Fruit fly (Drosophila melanogaster): ENCODE data around the gene CG14238.

Gene CG14238

DNA sequence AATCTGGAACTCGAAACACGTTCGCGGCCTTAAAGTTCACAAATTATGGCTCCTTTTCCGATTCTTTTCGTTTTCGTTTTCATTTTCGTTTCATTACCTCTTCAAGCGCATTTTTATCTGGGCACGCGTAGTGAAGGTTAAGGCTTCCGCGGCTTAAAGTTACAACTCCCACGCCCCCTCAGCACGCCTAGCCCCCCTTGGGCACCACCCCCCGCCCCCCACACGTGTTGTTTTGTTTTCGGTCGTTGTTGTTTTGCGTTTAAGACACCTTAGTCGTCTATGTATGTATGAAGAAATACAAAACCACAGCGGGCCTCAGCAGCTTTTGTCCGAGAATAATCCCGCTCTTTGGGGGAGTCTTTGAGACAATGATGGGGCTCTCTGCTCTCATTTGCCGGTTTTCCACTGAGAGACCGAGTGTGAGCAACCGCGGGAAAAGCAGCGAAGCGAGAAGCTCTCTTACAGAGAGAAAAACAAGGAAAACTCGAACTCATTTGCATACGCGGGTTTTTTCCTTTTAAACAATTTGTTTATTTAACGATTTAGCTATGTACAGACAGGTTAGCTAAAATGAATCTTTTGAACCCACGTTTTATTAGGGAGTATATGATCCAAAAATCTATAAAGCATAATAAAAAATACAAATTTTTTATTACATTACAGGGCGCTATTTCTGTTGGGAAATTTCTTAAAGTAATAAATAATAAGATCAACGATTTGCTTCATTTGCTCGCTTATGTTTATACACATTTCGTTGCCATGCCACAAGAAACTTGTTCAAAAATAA, 4.3 kb downstream of the CG14238 start:
- TF ChIP-seq Pif1A (GFP tag; optimal IDR thresholded peaks at IDR 0.05) (peak; percentile 40), Pif1B (GFP tag; optimal IDR thresholded peaks at IDR 0.05) (peak; percentile 32), CG12605 (GFP tag; IDR thresholded peaks at IDR 0.05) (peak; percentile 44), CG17806 (tag; optimal IDR thresholded peaks at IDR 0.05) (peak; percentile 44), CG32121 (GFP tag; IDR thresholded peaks at IDR 0.05) (peak; percentile 72; the same call in 1 of the 2 replicates), CG8159 (tag; optimal IDR thresholded peaks at IDR 0.05) (peak; percentile 44), CG9948 (tag; optimal IDR thresholded peaks at IDR 0.05) (peak; percentile 52), CG10348 (GFP tag; IDR thresholded peaks at IDR 0.05) (no peak), EcR (GFP tag; optimal IDR thresholded peaks at IDR 0.05) (peak; percentile 21), D1 (tag; optimal IDR thresholded peaks at IDR 0.05) (peak; percentile 9), CG34367 (tag; optimal IDR thresholded peaks at IDR 0.05) (no peak), CG15710 (tag; optimal IDR thresholded peaks at IDR 0.05) (peak; percentile 15), gl (tag; optimal IDR thresholded peaks at IDR 0.05) (peak; percentile 25), CG8301 (tag; optimal IDR thresholded peaks at IDR 0.05) (peak; percentile 63), fd96Ca (GFP tag; IDR thresholded peaks at IDR 0.05) (peak; percentile 39; the same call in 1 of the 3 replicates), CG14655 (GFP tag; optimal IDR thresholded peaks at IDR 0.05) (peak; percentile 74), Snoo (tag; optimal IDR thresholded peaks at IDR 0.05) (no peak), Ets98B (GFP tag; IDR thresholded peaks at IDR 0.05) (peak; percentile 74), CG13204 (GFP tag; optimal IDR thresholded peaks at IDR 0.05) (peak; percentile 4), rn (GFP tag; IDR thresholded peaks at IDR 0.05) (no peak), CG4496 (GFP tag; IDR thresholded peaks at IDR 0.05) (peak; percentile 74)

dm6 chr3R:26463146-26463545, 5.1 kb downstream of the CG14238 start:
- TF ChIP-seq CG8301 (tag; optimal IDR thresholded peaks at IDR 0.05) (no peak), CG14655 (GFP tag; optimal IDR thresholded peaks at IDR 0.05) (no peak), D1 (tag; optimal IDR thresholded peaks at IDR 0.05) (no peak), fd96Ca (GFP tag; IDR thresholded peaks at IDR 0.05) (no peak), CG12605 (GFP tag; IDR thresholded peaks at IDR 0.05) (no peak), CG10348 (GFP tag; IDR thresholded peaks at IDR 0.05) (no peak), CG8159 (tag; optimal IDR thresholded peaks at IDR 0.05) (no peak)

DNA sequence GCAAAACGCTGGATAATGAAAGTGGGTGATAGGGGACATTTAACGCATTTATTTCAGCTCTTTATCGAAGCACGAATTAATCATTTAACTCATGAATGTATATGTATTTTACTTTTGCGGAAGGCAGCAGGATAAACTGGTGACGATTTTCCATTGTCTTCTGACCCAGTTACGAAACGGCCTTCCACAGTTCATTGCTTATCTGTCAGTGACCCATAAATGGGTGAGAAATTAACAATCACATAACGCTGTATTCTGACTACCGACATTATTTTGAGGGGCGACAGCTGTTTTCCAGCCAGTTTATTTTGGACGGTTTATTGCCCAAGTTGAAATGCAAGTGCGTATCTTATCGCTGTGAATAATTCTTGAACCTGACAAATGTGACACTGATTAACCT, 5.5 kb downstream of the CG14238 start:
- peak; percentile 79 for TF ChIP-seq EcR (GFP tag; optimal IDR thresholded peaks at IDR 0.05)
- TF ChIP-seq CG15710 (tag; optimal IDR thresholded peaks at IDR 0.05): no peak

DNA sequence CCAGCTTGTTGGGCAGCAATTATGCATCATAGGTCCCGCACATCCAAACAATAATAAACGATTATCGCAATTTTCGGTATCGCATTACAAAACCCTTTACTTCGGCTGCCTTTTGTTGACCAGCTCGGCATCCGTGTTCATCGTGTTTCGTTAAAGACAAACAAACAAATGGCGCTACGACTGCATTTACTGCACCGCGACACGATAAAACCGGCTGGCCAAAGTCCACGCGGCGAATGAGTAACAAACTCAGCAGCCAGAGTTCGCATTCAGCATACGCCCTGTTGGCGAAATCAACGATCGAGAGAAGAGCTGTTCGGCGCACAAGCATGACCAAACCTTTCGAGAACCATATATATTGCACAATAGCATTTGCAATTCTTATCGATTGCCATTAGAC, 6.3 kb downstream of the CG14238 start:
- TF ChIP-seq CG8159 (tag; optimal IDR thresholded peaks at IDR 0.05) (no peak), CG4496 (GFP tag; IDR thresholded peaks at IDR 0.05) (peak; percentile 73), EcR (GFP tag; optimal IDR thresholded peaks at IDR 0.05) (no peak), CG17806 (tag; optimal IDR thresholded peaks at IDR 0.05) (no peak), CG32121 (GFP tag; IDR thresholded peaks at IDR 0.05) (no peak), CG10348 (GFP tag; IDR thresholded peaks at IDR 0.05) (no peak), Pif1A (GFP tag; optimal IDR thresholded peaks at IDR 0.05) (peak; percentile 49), CG14655 (GFP tag; optimal IDR thresholded peaks at IDR 0.05) (no peak), CG13204 (GFP tag; optimal IDR thresholded peaks at IDR 0.05) (peak; percentile 4), gl (tag; optimal IDR thresholded peaks at IDR 0.05) (peak; percentile 63), fd96Ca (GFP tag; IDR thresholded peaks at IDR 0.05) (no peak), Snoo (tag; optimal IDR thresholded peaks at IDR 0.05) (peak; percentile 39), D1 (tag; optimal IDR thresholded peaks at IDR 0.05) (no peak), CG9948 (tag; optimal IDR thresholded peaks at IDR 0.05) (no peak), CG34367 (tag; optimal IDR thresholded peaks at IDR 0.05) (no peak), Pif1B (GFP tag; optimal IDR thresholded peaks at IDR 0.05) (peak; percentile 46), Ets98B (GFP tag; IDR thresholded peaks at IDR 0.05) (peak; percentile 27; the same call in 1 of the 2 replicates), rn (GFP tag; IDR thresholded peaks at IDR 0.05) (no peak), CG12605 (GFP tag; IDR thresholded peaks at IDR 0.05) (peak; percentile 54; the same call in 1 of the 2 replicates), CG8301 (tag; optimal IDR thresholded peaks at IDR 0.05) (peak; percentile 4), CG15710 (tag; optimal IDR thresholded peaks at IDR 0.05) (no peak)

DNA sequence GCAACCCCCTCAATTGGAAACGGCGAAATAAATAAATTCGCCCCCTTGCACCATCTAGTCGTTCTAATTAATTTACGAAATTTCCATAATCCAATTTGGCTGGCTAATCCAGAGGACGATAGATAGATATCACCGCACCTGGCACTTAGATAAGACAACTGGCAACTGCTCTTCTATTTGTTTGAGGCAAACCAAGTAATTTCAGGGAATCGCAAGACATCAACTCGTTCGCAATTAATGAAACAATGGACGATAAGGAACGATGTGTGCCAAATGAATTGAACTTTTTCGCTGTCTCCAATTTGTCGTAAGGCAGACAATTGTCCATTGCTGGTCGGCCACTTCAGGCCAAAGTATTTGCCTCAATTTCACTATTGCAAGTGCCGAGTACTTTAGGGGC, 7.1 kb downstream of the CG14238 start:
- TF ChIP-seq gl (tag; optimal IDR thresholded peaks at IDR 0.05) (no peak), CG12605 (GFP tag; IDR thresholded peaks at IDR 0.05) (no peak), CG34367 (tag; optimal IDR thresholded peaks at IDR 0.05) (no peak), CG17806 (tag; optimal IDR thresholded peaks at IDR 0.05) (no peak), CG13204 (GFP tag; optimal IDR thresholded peaks at IDR 0.05) (no peak), Ets98B (GFP tag; IDR thresholded peaks at IDR 0.05) (no peak), CG9948 (tag; optimal IDR thresholded peaks at IDR 0.05) (no peak), CG10348 (GFP tag; IDR thresholded peaks at IDR 0.05) (no peak), CG8301 (tag; optimal IDR thresholded peaks at IDR 0.05) (no peak), Snoo (tag; optimal IDR thresholded peaks at IDR 0.05) (no peak), fd96Ca (GFP tag; IDR thresholded peaks at IDR 0.05) (no peak), CG14655 (GFP tag; optimal IDR thresholded peaks at IDR 0.05) (no peak), Pif1B (GFP tag; optimal IDR thresholded peaks at IDR 0.05) (no peak), D1 (tag; optimal IDR thresholded peaks at IDR 0.05) (no peak), CG4496 (GFP tag; IDR thresholded peaks at IDR 0.05) (no peak), CG15710 (tag; optimal IDR thresholded peaks at IDR 0.05) (no peak)

DNA sequence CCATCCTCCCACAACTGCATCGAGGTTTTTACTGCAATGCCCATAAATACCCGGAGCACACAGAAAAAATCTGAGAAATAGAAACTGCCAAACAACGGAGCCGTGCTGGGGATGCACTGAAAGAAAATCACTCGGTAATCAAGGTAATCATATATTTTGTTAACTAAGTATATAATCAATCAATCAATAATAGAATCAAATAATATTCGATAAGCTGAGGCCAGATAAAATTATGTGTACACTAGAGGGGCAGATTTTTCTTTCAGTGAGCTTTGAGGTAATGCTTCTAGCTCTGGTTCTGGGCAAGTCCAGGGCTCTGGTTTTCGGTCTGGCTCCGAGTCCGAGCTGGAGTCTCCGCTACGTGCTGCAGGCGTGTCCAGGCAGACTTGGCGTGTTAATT, 20.0 kb downstream of the CG14238 start:
- TF ChIP-seq EcR (GFP tag; optimal IDR thresholded peaks at IDR 0.05) (no peak), CG34367 (tag; optimal IDR thresholded peaks at IDR 0.05) (no peak), CG14655 (GFP tag; optimal IDR thresholded peaks at IDR 0.05) (peak; percentile 74), fd96Ca (GFP tag; IDR thresholded peaks at IDR 0.05) (no peak; the same call in 1 of the 3 replicates), Ets98B (GFP tag; IDR thresholded peaks at IDR 0.05) (peak; percentile 56; the same call in 1 of the 2 replicates), Pif1A (GFP tag; optimal IDR thresholded peaks at IDR 0.05) (peak; percentile 25), CG12605 (GFP tag; IDR thresholded peaks at IDR 0.05) (peak; percentile 43; the same call in 1 of the 2 replicates), Snoo (tag; optimal IDR thresholded peaks at IDR 0.05) (no peak), CG8301 (tag; optimal IDR thresholded peaks at IDR 0.05) (peak; percentile 66), Pif1B (GFP tag; optimal IDR thresholded peaks at IDR 0.05) (peak; percentile 32), CG17806 (tag; optimal IDR thresholded peaks at IDR 0.05) (no peak), CG13204 (GFP tag; optimal IDR thresholded peaks at IDR 0.05) (no peak), CG9948 (tag; optimal IDR thresholded peaks at IDR 0.05) (no peak), gl (tag; optimal IDR thresholded peaks at IDR 0.05) (no peak), CG32121 (GFP tag; IDR thresholded peaks at IDR 0.05) (peak; percentile 45; the same call in 1 of the 2 replicates), CG15710 (tag; optimal IDR thresholded peaks at IDR 0.05) (no peak), CG10348 (GFP tag; IDR thresholded peaks at IDR 0.05) (no peak), CG8159 (tag; optimal IDR thresholded peaks at IDR 0.05) (no peak), D1 (tag; optimal IDR thresholded peaks at IDR 0.05) (no peak), rn (GFP tag; IDR thresholded peaks at IDR 0.05) (no peak), CG4496 (GFP tag; IDR thresholded peaks at IDR 0.05) (peak; percentile 70; the same call in 2 of the 3 replicates)

All from whole organism, pupa.